Worm (Caenorhabditis elegans) whole organism, young adult: ENCODE data around the gene srab-12.

ENCODE experiments used
- C06A6.2 ChIP-seq: fragments of 200-800 bp; sonication (Bioruptor generic); conservative IDR thresholded peaks from 2 replicates; pipeline ENCODE4 v1.3.6; 2022; ENCODE audit warnings: missing genetic modification characterization, missing compliant biosample characterization
- T26A5.8 ChIP-seq: sonication (generic microtip); optimal IDR thresholded peaks from 2 replicates; lab custom pipeline; 2016; ENCODE audit warnings: missing genetic modification characterization, missing compliant biosample characterization
- Y56A3A.18 ChIP-seq: fragments of 200-800 bp; sonication (Bioruptor generic); IDR thresholded peaks from 2 replicates; pipeline ENCODE4 v1.3.6; 2022; ENCODE audit warnings: missing genetic modification reagents, missing genetic modification characterization, missing compliant biosample characterization
- Y95B8A.8 ChIP-seq: fragments of 200-800 bp; sonication (Bioruptor generic); IDR thresholded peaks from 2 replicates; pipeline ENCODE4 v1.3.6; 2022; ENCODE audit warnings: missing genetic modification reagents, missing genetic modification characterization, missing compliant biosample characterization
- aptf-2 ChIP-seq: fragments of 200-800 bp; sonication (Bioruptor generic); conservative IDR thresholded peaks from 2 replicates; pipeline ENCODE4 v1.3.6; 2022; ENCODE audit warnings: missing genetic modification reagents, missing genetic modification characterization, missing compliant biosample characterization
- fkh-3 ChIP-seq: sonication (generic microtip); optimal IDR thresholded peaks from 2 replicates; lab custom pipeline; 2016; ENCODE audit warnings: mild to moderate bottlenecking, missing genetic modification characterization, missing compliant biosample characterization
- lin-54 ChIP-seq: fragments of 200-800 bp; sonication (Bioruptor generic); optimal IDR thresholded peaks from 2 replicates; lab custom pipeline; 2018; ENCODE audit warnings: mild to moderate bottlenecking, missing genetic modification characterization, missing compliant biosample characterization
- lsl-1 ChIP-seq: fragments of 200-800 bp; sonication (Bioruptor generic); optimal IDR thresholded peaks from 2 replicates; lab custom pipeline; 2018; ENCODE audit warnings: mild to moderate bottlenecking, missing genetic modification characterization, moderate library complexity, missing compliant biosample characterization
- snpc-1.3 ChIP-seq: sonication (generic microtip); optimal IDR thresholded peaks from 2 replicates; lab custom pipeline; 2017; ENCODE audit warnings: missing genetic modification characterization, mild to moderate bottlenecking, missing compliant biosample characterization, antibody characterized with exemption, moderate library complexity, missing genotype, missing genetic modification reagents; ENCODE audit not compliant: insufficient read depth
- snpc-4 ChIP-seq, 5 experiments: fragments of 150-350 bp in 1 of 5; sonication (generic microtip) in 4 of 5; optimal IDR thresholded peaks; 2 replicates each; lab custom pipeline; 2014 to 2018; ENCODE audit warnings: missing genetic modification characterization in 5 of 5, missing biosample characterization in 3 of 5, antibody characterized with exemption in 2 of 5, mild to moderate bottlenecking in 2 of 5, missing compliant biosample characterization in 2 of 5, missing genotype in 2 of 5, moderate library complexity in 2 of 5, missing genetic modification reagents in 1 of 5
- unc-130 ChIP-seq: sonication (generic microtip); optimal IDR thresholded peaks from 2 replicates; lab custom pipeline; 2016; ENCODE audit warnings: missing genetic modification reagents, missing genetic modification characterization, missing compliant biosample characterization
- unc-62 ChIP-seq: fragments of 150-350 bp; optimal IDR thresholded peaks from 2 replicates; lab custom pipeline; 2014; ENCODE audit warnings: missing biosample characterization, missing genetic modification reagents, missing genetic modification characterization
- xnd-1 ChIP-seq: sonication (generic microtip); optimal IDR thresholded peaks from 2 replicates; lab custom pipeline; 2016; ENCODE audit warnings: missing genotype, missing genetic modification reagents, missing genetic modification characterization, missing compliant biosample characterization
- ztf-6 ChIP-seq: fragments of 200-800 bp; sonication (Bioruptor generic); IDR thresholded peaks from 2 replicates; pipeline ENCODE4 v1.3.6; 2022; ENCODE audit warnings: missing genetic modification reagents, missing genetic modification characterization, missing compliant biosample characterization

DNA sequence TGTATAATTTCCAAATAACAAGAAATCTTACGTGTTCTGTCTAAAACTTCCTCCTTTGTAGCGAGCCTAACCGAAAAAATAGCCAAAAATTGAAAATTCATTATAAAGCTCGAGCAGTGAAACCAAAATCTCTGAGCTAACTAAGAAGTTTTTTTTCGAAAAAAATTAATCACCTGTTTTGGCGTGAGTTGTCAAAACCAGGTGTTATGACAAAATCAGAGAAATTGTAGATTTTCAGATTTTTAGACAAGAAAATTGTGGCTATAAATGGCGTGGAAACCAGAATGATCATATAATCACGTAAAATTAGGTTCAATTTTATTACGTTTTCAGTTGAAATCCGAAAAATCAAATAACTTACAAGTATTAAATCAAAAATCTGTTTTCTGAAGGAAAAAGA is 10.3 kb downstream of the srab-12 start, which contains the start of gene sre-21:
- TF ChIP-seq xnd-1 (tag; lab: Kevin White, UChicago) (no peak), lsl-1 (GFP tag; lab: Kevin White, UChicago) (no peak), ztf-6 (no peak), T26A5.8 (tag; lab: Kevin White, UChicago) (no peak), lin-54 (GFP tag; lab: Kevin White, UChicago) (no peak), unc-130 (GFP tag; lab: Kevin White, UChicago) (no peak), snpc-1.3 (tag; lab: Kevin White, UChicago) (no peak), C06A6.2 (GFP tag; lab: Robert Waterston, UW) (no peak), Y56A3A.18 (GFP tag; lab: Robert Waterston, UW) (no peak), snpc-4 (GFP tag; optimal IDR thresholded peaks at IDR 0.05; lab: Kevin White, UChicago) (no peak), snpc-4 (tag; optimal IDR thresholded peaks at IDR 0.05; lab: Kevin White, UChicago) (no peak), unc-62 (GFP tag; lab: Kevin White, UChicago) (no peak), Y95B8A.8 (no peak), aptf-2 (GFP tag; lab: Robert Waterston, UW) (no peak), fkh-3 (tag; lab: Kevin White, UChicago) (no peak)
